Fruit fly (Drosophila melanogaster): ENCODE data around the gene ppk8.

- TF ChIP-seq CTCF (optimal IDR thresholded peaks at IDR 0.05) (no peak), CG8478 (optimal IDR thresholded peaks at IDR 0.05) (no peak)
Measured at dm6 chrX:3571549-3571948, 13.9 kb downstream of the ppk8 start, which contains the start of gene DIP-alpha.

Data from S2 (cell line).